Worm (Caenorhabditis elegans): Measurements from ENCODE around the gene unc-115.

Gene unc-115

ce11 chrX:10148235-10148872 lies 1.7 kb downstream of the unc-115 start (continued):
- TF ChIP-seq zip-2 (tag; optimal IDR thresholded peaks at IDR 0.05) (peak; percentile 12), zfp-2 (tag; optimal IDR thresholded peaks at IDR 0.05) (no peak), mxl-3 (GFP tag; optimal IDR thresholded peaks at IDR 0.05) (no peak), lsy-2 (tag; optimal IDR thresholded peaks at IDR 0.05) (peak in 1 of 2 experiments; percentile 39), zag-1 (tag; optimal IDR thresholded peaks at IDR 0.05) (no peak), aha-1 (tag) (peak; percentile 96), spr-1 (tag; optimal IDR thresholded peaks at IDR 0.05) (peak; percentile 13), ceh-44 (GFP tag; IDR thresholded peaks at IDR 0.05) (no peak), snpc-4 (tag; optimal IDR thresholded peaks at IDR 0.05) (no peak), skn-1 (tag; optimal IDR thresholded peaks at IDR 0.05) (no peak), hif-1 (tag; optimal IDR thresholded peaks at IDR 0.05) (no peak), ceh-62 (tag; optimal IDR thresholded peaks at IDR 0.05) (no peak), pha-4 (GFP tag; IDR thresholded peaks at IDR 0.05) (peak; percentile 73), pha-4 (tag; optimal IDR thresholded peaks at IDR 0.05) (peak; percentile 63), unc-62 (GFP tag; optimal IDR thresholded peaks at IDR 0.05 in 1 of 2) (no peak), unc-62 (tag; optimal IDR thresholded peaks at IDR 0.05) (no peak), lim-7 (GFP tag; IDR thresholded peaks at IDR 0.05) (peak; percentile 80), gei-8 (GFP tag; optimal IDR thresholded peaks at IDR 0.05) (no peak), zip-11 (GFP tag; IDR thresholded peaks at IDR 0.05) (no peak), lin-38 (GFP tag; IDR thresholded peaks at IDR 0.05) (peak; percentile 61), T20F7.1 (GFP tag; optimal IDR thresholded peaks at IDR 0.05) (no peak), madf-9 (GFP tag; conservative IDR thresholded peaks at IDR 0.05) (0 out of 2 replicates have a peak, but pooled peaks have one; percentile 6), T26A8.4 (GFP tag; IDR thresholded peaks at IDR 0.05) (no peak), ceh-20 (GFP tag; IDR thresholded peaks at IDR 0.05) (no peak), ama-1 (optimal IDR thresholded peaks at IDR 0.05) (no peak), madf-5 (GFP tag; IDR thresholded peaks at IDR 0.05) (peak in 1 of 2 experiments; percentile 53; a peak in 1 of 4 replicates), unc-39 (tag; optimal IDR thresholded peaks at IDR 0.05) (no peak), mep-1 (tag; optimal IDR thresholded peaks at IDR 0.05) (peak; percentile 50), lin-1 (GFP tag; IDR thresholded peaks at IDR 0.05) (peak; percentile 21; the same call in 1 of the 2 replicates), nhr-11 (tag; optimal IDR thresholded peaks at IDR 0.05) (no peak), nhr-10 (tag; optimal IDR thresholded peaks at IDR 0.05) (no peak), ztf-11 (tag; optimal IDR thresholded peaks at IDR 0.05) (no peak), hlh-30 (tag; optimal IDR thresholded peaks at IDR 0.05; ENCODE audit: insufficient read depth) (peak; percentile 38), D1046.2 (GFP tag; IDR thresholded peaks at IDR 0.05) (no peak), nhr-237 (tag; optimal IDR thresholded peaks at IDR 0.05) (no peak), snpc-1.2 (GFP tag; IDR thresholded peaks at IDR 0.05) (peak; percentile 92), mes-2 (tag; optimal IDR thresholded peaks at IDR 0.05; ENCODE audit: poor library complexity, severe bottlenecking) (peak; percentile 45), nhr-41 (GFP tag; IDR thresholded peaks at IDR 0.05) (no peak), pqm-1 (tag; optimal IDR thresholded peaks at IDR 0.05) (no peak), Y75B8A.6 (GFP tag; IDR thresholded peaks at IDR 0.05) (no peak), rbr-2 (tag; optimal IDR thresholded peaks at IDR 0.05) (no peak), lin-29 (GFP tag; IDR thresholded peaks at IDR 0.05) (no peak), nhr-111 (GFP tag; optimal IDR thresholded peaks at IDR 0.05) (no peak), lin-39 (tag; optimal IDR thresholded peaks at IDR 0.05) (no peak), php-3 (GFP tag; IDR thresholded peaks at IDR 0.05) (0 out of 2 replicates have a peak, but pooled peaks have one; percentile 46), hlh-11 (tag; optimal IDR thresholded peaks at IDR 0.05) (no peak), nhr-6 (tag; optimal IDR thresholded peaks at IDR 0.05) (no peak), hmg-1.1 (GFP tag; IDR thresholded peaks at IDR 0.05) (no peak), nhr-28 (tag; optimal IDR thresholded peaks at IDR 0.05) (no peak), fkh-10 (GFP tag; optimal IDR thresholded peaks at IDR 0.05) (no peak), daf-8 (GFP tag; IDR thresholded peaks at IDR 0.05) (no peak), cey-2 (tag; optimal IDR thresholded peaks at IDR 0.05; ENCODE audit: borderline replicate concordance, insufficient read depth) (no peak)
